Worm (Caenorhabditis elegans): ENCODE measurements around the gene C09B8.8.

ce11 chrX:6031169-6031568 lies 15.9 kb downstream of the C09B8.8 start, which contains the start of gene ipp-5:
- TF ChIP-seq pha-4 (tag; optimal IDR thresholded peaks at IDR 0.05) (no peak), lin-26 (GFP tag; IDR thresholded peaks at IDR 0.05) (no peak), ztf-26 (tag; optimal IDR thresholded peaks at IDR 0.05) (no peak), snpc-3.4 (tag; optimal IDR thresholded peaks at IDR 0.05) (no peak), atf-7 (tag; optimal IDR thresholded peaks at IDR 0.05) (no peak), ama-1 (optimal IDR thresholded peaks at IDR 0.05) (no peak), ama-1 (GFP tag; optimal IDR thresholded peaks at IDR 0.05) (no peak), sdz-38 (tag; optimal IDR thresholded peaks at IDR 0.05) (no peak), lin-35 (GFP tag; optimal IDR thresholded peaks at IDR 0.05) (no peak), Y56A3A.18 (GFP tag; IDR thresholded peaks at IDR 0.05) (no peak), unc-62 (GFP tag; optimal IDR thresholded peaks at IDR 0.05) (no peak), T07F8.4 (tag; optimal IDR thresholded peaks at IDR 0.05) (no peak), nhr-179 (tag; optimal IDR thresholded peaks at IDR 0.05) (no peak), snpc-1.3 (tag; optimal IDR thresholded peaks at IDR 0.05; ENCODE audit: insufficient read depth) (no peak), snpc-4 (GFP tag; optimal IDR thresholded peaks at IDR 0.05) (no peak), snpc-4 (tag; optimal IDR thresholded peaks at IDR 0.05) (no peak)
